Worm (Caenorhabditis elegans): ENCODE measurements around the gene nlp-50.

DNA sequence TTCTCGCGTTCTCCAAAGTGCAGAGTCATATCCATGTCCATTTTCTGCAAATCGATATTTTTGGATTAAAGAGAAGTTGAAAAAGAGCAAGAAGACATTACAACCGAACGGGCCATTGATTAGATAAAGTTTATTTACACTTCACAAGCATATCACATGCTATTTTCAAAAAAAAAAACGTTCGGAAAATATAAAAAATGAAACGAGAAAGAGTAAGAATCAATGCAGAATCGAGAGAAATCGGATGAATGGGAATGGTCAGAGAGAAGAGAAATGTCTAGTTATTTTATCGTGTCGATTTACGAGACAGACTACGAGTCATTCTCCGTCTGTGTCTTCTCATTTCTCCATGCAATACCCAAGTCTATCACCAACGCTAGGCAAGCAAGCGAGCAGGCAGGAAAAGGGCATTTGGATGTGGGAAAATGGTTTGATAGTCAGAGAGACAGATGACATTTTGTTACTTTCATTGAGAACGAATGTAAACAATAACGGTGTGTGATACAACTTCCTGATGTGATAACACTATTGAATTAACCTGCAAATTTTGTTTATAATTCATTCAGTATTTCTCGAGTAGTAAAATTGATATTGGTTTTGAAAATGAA, 35.4 kb downstream of the nlp-50 start, which contains the start of gene F31E8.4:
- no peak for TF ChIP-seq flt-1 (GFP tag; IDR thresholded peaks at IDR 0.05)
- no peak for TF ChIP-seq T22C8.4 (GFP tag; IDR thresholded peaks at IDR 0.05)
- no peak for TF ChIP-seq med-1 (GFP tag; optimal IDR thresholded peaks at IDR 0.05; ENCODE audit: insufficient read depth)
- TF ChIP-seq ztf-23 (GFP tag; IDR thresholded peaks at IDR 0.05), result no peak
- no peak for TF ChIP-seq ref-1 (GFP tag; conservative IDR thresholded peaks at IDR 0.05)
- TF ChIP-seq tab-1 (GFP tag; IDR thresholded peaks at IDR 0.05), result 0 out of 2 replicates have a peak, but pooled peaks have one; percentile 23
- no peak for TF ChIP-seq cog-1 (tag; optimal IDR thresholded peaks at IDR 0.05)
- no peak for TF ChIP-seq klf-2 (GFP tag; conservative IDR thresholded peaks at IDR 0.05)
- TF ChIP-seq ztf-29 (GFP tag; IDR thresholded peaks at IDR 0.05), result no peak

Data from whole organism, midembryonic.